Worm (Caenorhabditis elegans) whole organism, early embryonic: Measurements from ENCODE around the gene egl-38.

ENCODE experiments used
- aly-1 ChIP-seq: sonication (generic microtip); optimal IDR thresholded peaks from 2 replicates; lab custom pipeline; 2016; ENCODE audit warnings: missing genetic modification characterization, missing compliant biosample characterization
- ama-1 ChIP-seq: fragments of 150-350 bp; optimal IDR thresholded peaks from 2 replicates; lab custom pipeline; 2014
- ceh-13 ChIP-seq: fragments of 200-800 bp; sonication (Bioruptor generic); optimal IDR thresholded peaks from 2 replicates; lab custom pipeline; 2018; ENCODE audit warnings: mild to moderate bottlenecking, missing genetic modification characterization, missing compliant biosample characterization
- ets-7 ChIP-seq: sonication (generic microtip); optimal IDR thresholded peaks from 2 replicates; lab custom pipeline; 2016; ENCODE audit warnings: missing genotype, missing genetic modification characterization, missing compliant biosample characterization
- flt-1 ChIP-seq: fragments of 200-800 bp; sonication (Bioruptor generic); IDR thresholded peaks from 2 replicates; pipeline ENCODE4 v1.3.6; 2022; ENCODE audit warnings: missing genetic modification characterization, missing compliant biosample characterization
- hmg-4 ChIP-seq: fragments of 200-800 bp; sonication (Bioruptor generic); optimal IDR thresholded peaks from 2 replicates; lab custom pipeline; 2018; ENCODE audit warnings: mild to moderate bottlenecking, missing genetic modification characterization, missing compliant biosample characterization
- hnd-1 ChIP-seq: sonication (generic microtip); optimal IDR thresholded peaks from 2 replicates; lab custom pipeline; 2016; ENCODE audit warnings: missing genetic modification characterization, missing compliant biosample characterization
- pes-1 ChIP-seq: fragments of 200-800 bp; sonication (Bioruptor generic); IDR thresholded peaks from 2 replicates; pipeline ENCODE4 v1.3.6; 2022; ENCODE audit warnings: missing genetic modification reagents, missing genetic modification characterization, missing compliant biosample characterization
- scrt-1 ChIP-seq: fragments of 200-800 bp; sonication (Bioruptor generic); IDR thresholded peaks from 2 replicates; pipeline ENCODE4 v1.3.6; 2022; ENCODE audit warnings: missing genetic modification characterization, missing compliant biosample characterization
- sea-1 ChIP-seq: fragments of 200-800 bp; sonication (Bioruptor generic); conservative IDR thresholded peaks from 2 replicates; pipeline ENCODE4 v1.3.6; 2022; ENCODE audit warnings: missing genetic modification characterization, missing compliant biosample characterization
- tbx-11 ChIP-seq: fragments of 200-800 bp; sonication (Bioruptor generic); IDR thresholded peaks from 2 replicates; pipeline ENCODE4 v1.3.6; 2022; ENCODE audit warnings: missing genetic modification characterization, missing compliant biosample characterization
- tbx-37 ChIP-seq: fragments of 200-800 bp; sonication (Bioruptor generic); conservative IDR thresholded peaks from 2 replicates; pipeline ENCODE4 v1.3.6; 2022; ENCODE audit warnings: missing genetic modification reagents, missing genetic modification characterization, missing compliant biosample characterization
- tra-4 ChIP-seq: sonication (generic microtip); optimal IDR thresholded peaks from 2 replicates; lab custom pipeline; 2017; ENCODE audit warnings: missing genetic modification characterization, missing compliant biosample characterization

DNA sequence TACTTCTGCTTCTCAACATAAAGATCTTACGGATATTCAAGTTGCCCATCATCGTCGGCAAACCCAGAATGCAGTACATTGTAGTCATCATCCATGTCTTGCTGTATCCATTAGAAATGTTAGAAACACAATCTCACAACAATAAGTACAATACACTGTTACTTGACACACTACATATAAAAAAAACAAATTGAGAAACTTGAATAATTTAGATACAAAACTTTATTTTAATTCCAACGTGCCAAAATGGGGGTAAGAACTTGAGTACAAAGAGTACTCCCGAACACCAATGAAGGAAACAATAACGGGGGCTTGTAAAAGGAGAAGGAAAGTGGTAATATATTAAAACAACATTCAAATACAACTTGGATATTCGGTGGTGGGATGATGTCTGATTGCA lies 16.2 kb upstream of the egl-38 start, which contains the start of gene ctf-18:
- TF ChIP-seq tbx-37 (GFP tag; lab: Robert Waterston, UW), result no peak
- TF ChIP-seq hmg-4 (GFP tag; lab: Kevin White, UChicago), result no peak
- no peak for TF ChIP-seq ama-1
- TF ChIP-seq aly-1, result no peak
- TF ChIP-seq ceh-13, result no peak
- TF ChIP-seq hnd-1, result no peak
- no peak for TF ChIP-seq scrt-1 (GFP tag; lab: Robert Waterston, UW)
- TF ChIP-seq flt-1 (GFP tag; lab: Robert Waterston, UW), result no peak
- TF ChIP-seq tbx-11 (GFP tag; lab: Robert Waterston, UW), result no peak
- no peak for TF ChIP-seq tra-4 (tag; lab: Kevin White, UChicago)
- TF ChIP-seq sea-1 (GFP tag; lab: Robert Waterston, UW), result no peak
- no peak for TF ChIP-seq pes-1 (GFP tag; lab: Robert Waterston, UW)
- TF ChIP-seq ets-7 (tag; lab: Kevin White, UChicago), result no peak
